Fruit fly (Drosophila melanogaster): ENCODE data around the gene alpha-Man-Ia.

dm6 chrX:10219039-10219438, 106.7 kb downstream of the alpha-Man-Ia start, which contains the start of gene CG15308:
- TF ChIP-seq ttk (optimal IDR thresholded peaks at IDR 0.05) (no peak), psq (optimal IDR thresholded peaks at IDR 0.05) (no peak), Sin3A (optimal IDR thresholded peaks at IDR 0.05) (no peak), h (optimal IDR thresholded peaks at IDR 0.05) (no peak), Myc (optimal IDR thresholded peaks at IDR 0.05) (no peak)
